Worm (Caenorhabditis elegans) whole organism, mixed stage, embryonic: ENCODE results near the gene bath-9.

Source experiments
- M03D4.4 ChIP-seq: sonication (generic microtip); optimal IDR thresholded peaks from 2 replicates; lab custom pipeline; 2017; ENCODE audit warnings: mild to moderate bottlenecking, missing genetic modification characterization, missing compliant biosample characterization
- bed-3 ChIP-seq: fragments of 200-800 bp; sonication (Bioruptor generic); optimal IDR thresholded peaks from 3 replicates; lab custom pipeline; 2018; ENCODE audit warnings: mild to moderate bottlenecking, missing genetic modification characterization, moderate library complexity, missing compliant biosample characterization
- blmp-1 ChIP-seq: fragments of 150-350 bp; optimal IDR thresholded peaks from 2 replicates; lab custom pipeline; 2014; ENCODE audit warnings: missing biosample characterization, missing genetic modification characterization
- ceh-39 ChIP-seq: fragments of 150-350 bp; optimal IDR thresholded peaks from 2 replicates; lab custom pipeline; 2014; ENCODE audit warnings: missing biosample characterization, missing genetic modification characterization
- cnd-1 ChIP-seq: fragments of 200-800 bp; sonication (Bioruptor generic); optimal IDR thresholded peaks from 2 replicates; lab custom pipeline; 2018; ENCODE audit warnings: mild to moderate bottlenecking, missing genetic modification characterization, missing compliant biosample characterization
- drap-1 ChIP-seq: fragments of 200-800 bp; sonication (Bioruptor generic); optimal IDR thresholded peaks from 3 replicates; lab custom pipeline; 2018; ENCODE audit warnings: mild to moderate bottlenecking, missing genetic modification characterization, missing compliant biosample characterization
- elt-1 ChIP-seq: sonication (generic microtip); optimal IDR thresholded peaks from 2 replicates; lab custom pipeline; 2017; ENCODE audit warnings: missing genetic modification characterization, mild to moderate bottlenecking, missing compliant biosample characterization, antibody characterized with exemption, moderate library complexity, borderline replicate concordance; ENCODE audit not compliant: insufficient read depth
- elt-3 ChIP-seq: fragments of 150-350 bp; optimal IDR thresholded peaks from 2 replicates; lab custom pipeline; 2014; ENCODE audit warnings: missing biosample characterization, missing genetic modification characterization
- flh-1 ChIP-seq: fragments of 200-800 bp; sonication (Bioruptor generic); optimal IDR thresholded peaks from 2 replicates; lab custom pipeline; 2018; ENCODE audit warnings: mild to moderate bottlenecking, missing genetic modification characterization, moderate library complexity, missing compliant biosample characterization
- ham-2 ChIP-seq: fragments of 200-800 bp; sonication (Bioruptor generic); optimal IDR thresholded peaks from 2 replicates; lab custom pipeline; 2018; ENCODE audit warnings: mild to moderate bottlenecking, missing genetic modification characterization, missing compliant biosample characterization
- hlh-1 ChIP-seq: fragments of 150-350 bp; optimal IDR thresholded peaks from 2 replicates; lab custom pipeline; 2014; ENCODE audit warnings: missing biosample characterization, missing genetic modification reagents, missing genetic modification characterization
- lin-13 ChIP-seq: fragments of 150-350 bp; optimal IDR thresholded peaks from 2 replicates; lab custom pipeline; 2014; ENCODE audit warnings: missing biosample characterization, missing genetic modification characterization
- lin-32 ChIP-seq: fragments of 200-800 bp; sonication (Bioruptor generic); optimal IDR thresholded peaks from 2 replicates; lab custom pipeline; 2018; ENCODE audit warnings: mild to moderate bottlenecking, missing genetic modification characterization, missing compliant biosample characterization
- lsy-2 ChIP-seq: fragments of 150-350 bp; optimal IDR thresholded peaks from 2 replicates; lab custom pipeline; 2014; ENCODE audit warnings: missing biosample characterization, missing genetic modification characterization
- mab-5 ChIP-seq: fragments of 150-350 bp; optimal IDR thresholded peaks from 2 replicates; lab custom pipeline; 2014; ENCODE audit warnings: missing biosample characterization, missing genetic modification characterization
- mep-1 ChIP-seq: fragments of 150-350 bp; optimal IDR thresholded peaks from 2 replicates; lab custom pipeline; 2017; ENCODE audit warnings: missing biosample characterization, missing genetic modification reagents, missing genetic modification characterization, inconsistent platforms
- mls-2 ChIP-seq: sonication (generic microtip); optimal IDR thresholded peaks from 2 replicates; lab custom pipeline; 2016; ENCODE audit warnings: mild to moderate bottlenecking, missing genetic modification characterization, moderate library complexity, missing compliant biosample characterization
- nhr-12 ChIP-seq: fragments of 150-350 bp; optimal IDR thresholded peaks from 2 replicates; lab custom pipeline; 2014; ENCODE audit warnings: missing biosample characterization, missing genetic modification characterization
- nhr-237 ChIP-seq: fragments of 150-350 bp; optimal IDR thresholded peaks from 2 replicates; lab custom pipeline; 2014; ENCODE audit warnings: missing biosample characterization, missing genetic modification characterization
- nhr-28 ChIP-seq: fragments of 150-350 bp; optimal IDR thresholded peaks from 2 replicates; lab custom pipeline; 2014; ENCODE audit warnings: missing biosample characterization, missing genetic modification characterization
- nhr-76 ChIP-seq: sonication (generic microtip); optimal IDR thresholded peaks from 2 replicates; lab custom pipeline; 2017; ENCODE audit warnings: missing biosample characterization, missing genetic modification characterization
- pha-4 ChIP-seq: fragments of 150-350 bp; optimal IDR thresholded peaks from 2 replicates; lab custom pipeline; 2018; ENCODE audit warnings: missing biosample characterization, missing genetic modification reagents, missing genetic modification characterization
- sem-2 ChIP-seq: fragments of 200-800 bp; sonication (Bioruptor generic); optimal IDR thresholded peaks from 2 replicates; lab custom pipeline; 2018; ENCODE audit warnings: mild to moderate bottlenecking, missing genetic modification characterization, missing compliant biosample characterization
- snpc-4 ChIP-seq: fragments of 150-350 bp; optimal IDR thresholded peaks from 2 replicates; lab custom pipeline; 2014; ENCODE audit warnings: missing biosample characterization, missing genetic modification characterization
- sptf-1 ChIP-seq: sonication (generic microtip); optimal IDR thresholded peaks from 2 replicates; lab custom pipeline; 2017; ENCODE audit warnings: mild to moderate bottlenecking, missing genetic modification characterization, moderate library complexity, missing compliant biosample characterization
- tbx-8 ChIP-seq: fragments of 200-800 bp; sonication (Bioruptor generic); optimal IDR thresholded peaks from 2 replicates; lab custom pipeline; 2018; ENCODE audit warnings: mild to moderate bottlenecking, missing genetic modification characterization, moderate library complexity, missing compliant biosample characterization
- unc-120 ChIP-seq: sonication (generic microtip); optimal IDR thresholded peaks from 2 replicates; lab custom pipeline; 2017; ENCODE audit warnings: missing genetic modification characterization, missing compliant biosample characterization; ENCODE audit not compliant: poor library complexity, severe bottlenecking
- unc-39 ChIP-seq: fragments of 150-350 bp; optimal IDR thresholded peaks from 2 replicates; lab custom pipeline; 2014; ENCODE audit warnings: missing biosample characterization, missing genetic modification characterization
- unc-62 ChIP-seq: fragments of 150-350 bp; optimal IDR thresholded peaks from 2 replicates; lab custom pipeline; 2014; ENCODE audit warnings: missing biosample characterization, missing genetic modification reagents, missing genetic modification characterization
- zip-8 ChIP-seq: fragments of 150-350 bp; optimal IDR thresholded peaks from 2 replicates; lab custom pipeline; 2014; ENCODE audit warnings: missing biosample characterization, missing genetic modification characterization
- ztf-11 ChIP-seq: fragments of 150-350 bp; optimal IDR thresholded peaks from 2 replicates; lab custom pipeline; 2014; ENCODE audit warnings: missing biosample characterization, missing genetic modification characterization

bath-9 gene

ce11 chrII:3387503-3387902, 10.6 kb downstream of the bath-9 start, which contains the start of gene T06D4.6:
Gene T06D4.6 (minus strand): TSS chrII:3387603.
- no peak for TF ChIP-seq M03D4.4
- TF ChIP-seq flh-1 (GFP tag; lab: Kevin White, UChicago), result no peak
- TF ChIP-seq nhr-28, result no peak
- TF ChIP-seq lsy-2 (tag; lab: Kevin White, UChicago), result no peak
- no peak for TF ChIP-seq sem-2
- TF ChIP-seq cnd-1, result no peak

- TF ChIP-seq mep-1 (tag; lab: Kevin White, UChicago), result no peak
- TF ChIP-seq sptf-1 (tag; lab: Kevin White, UChicago), result no peak
- no peak for TF ChIP-seq ham-2 (GFP tag; lab: Kevin White, UChicago)
- no peak for TF ChIP-seq cnd-1
- no peak for TF ChIP-seq hlh-1 (tag; lab: Kevin White, UChicago)
- no peak for TF ChIP-seq mab-5
- no peak for TF ChIP-seq bed-3 (GFP tag; lab: Kevin White, UChicago)
These were observed 18.6 kb downstream of the bath-9 start, which contains the start of gene nep-20 for ce11 chrII:3395484-3395883. Gene nep-20 (minus strand): TSS chrII:3395584.

- TF ChIP-seq elt-1 (tag; lab: Kevin White, UChicago) (no peak), mab-5 (no peak), ceh-39 (tag; lab: Kevin White, UChicago) (no peak), elt-3 (no peak), drap-1 (no peak), unc-39 (no peak), pha-4 (tag; lab: Kevin White, UChicago) (no peak), nhr-237 (no peak), mep-1 (tag; lab: Kevin White, UChicago) (no peak), ham-2 (GFP tag; lab: Kevin White, UChicago) (no peak), unc-62 (GFP tag; lab: Kevin White, UChicago) (no peak), tbx-8 (no peak), blmp-1 (tag; lab: Kevin White, UChicago) (no peak), unc-120 (tag; lab: Kevin White, UChicago) (no peak), lsy-2 (tag; lab: Kevin White, UChicago) (no peak), mls-2 (no peak), nhr-76 (tag; lab: Kevin White, UChicago) (no peak), snpc-4 (no peak), lin-32 (GFP tag; lab: Kevin White, UChicago) (no peak), sptf-1 (tag; lab: Kevin White, UChicago) (no peak)
These were observed 22.3 kb downstream of the bath-9 start, which contains the start of gene nep-9 for ce11 chrII:3399212-3399611. Gene nep-9 (minus strand): TSS chrII:3399312.

- TF ChIP-seq nhr-76 (tag; lab: Kevin White, UChicago) (no peak), unc-120 (tag; lab: Kevin White, UChicago) (no peak), tbx-8 (no peak), ham-2 (GFP tag; lab: Kevin White, UChicago) (no peak), lsy-2 (tag; lab: Kevin White, UChicago) (no peak), cnd-1 (no peak), unc-39 (no peak), sem-2 (no peak), unc-62 (GFP tag; lab: Kevin White, UChicago) (no peak), nhr-237 (no peak), flh-1 (GFP tag; lab: Kevin White, UChicago) (no peak), lin-13 (no peak), elt-1 (tag; lab: Kevin White, UChicago) (no peak), nhr-28 (no peak), zip-8 (tag; lab: Kevin White, UChicago) (no peak)
- TF ChIP-seq, all 35 proteins: peak for 0
These were observed 26.0 kb downstream of the bath-9 start, which contains the start of gene nep-10 for ce11 chrII:3402854-3403253. Gene nep-10 (minus strand): TSS chrII:3402954.

ce11 chrII:3403535-3403934, 26.6 kb downstream of the bath-9 start, which contains the start of gene nep-8:
Gene nep-8 (plus strand): TSS chrII:3403835.
- TF ChIP-seq mep-1 (tag; lab: Kevin White, UChicago), result no peak
- TF ChIP-seq unc-39, result no peak
- TF ChIP-seq ztf-11, result no peak
- no peak for TF ChIP-seq drap-1
- TF ChIP-seq lin-32 (GFP tag; lab: Kevin White, UChicago), result no peak
- no peak for TF ChIP-seq mab-5
- TF ChIP-seq ham-2 (GFP tag; lab: Kevin White, UChicago), result no peak
- no peak for TF ChIP-seq hlh-1 (tag; lab: Kevin White, UChicago)
- no peak for TF ChIP-seq zip-8 (tag; lab: Kevin White, UChicago)
- TF ChIP-seq nhr-12, result no peak
- TF ChIP-seq nhr-237, result no peak
- no peak for TF ChIP-seq nhr-28
- no peak for TF ChIP-seq ceh-39 (tag; lab: Kevin White, UChicago)
- no peak for TF ChIP-seq elt-3
- TF ChIP-seq, all 35 proteins: peak for 0
